Worm (Caenorhabditis elegans) whole organism, young adult: Measurements from ENCODE around the gene rfip-1.

ENCODE experiments used
- B0035.1 ChIP-seq: sonication (generic microtip); optimal IDR thresholded peaks from 2 replicates; lab custom pipeline; 2016; ENCODE audit warnings: missing genetic modification characterization, mild to moderate bottlenecking, missing compliant biosample characterization, missing genotype, missing genetic modification reagents
- B0336.3 ChIP-seq: fragments of 200-800 bp; sonication (Bioruptor generic); IDR thresholded peaks from 2 replicates; pipeline ENCODE4 v1.3.6; 2022; ENCODE audit warnings: missing genetic modification characterization, missing compliant biosample characterization
- C17E4.6 ChIP-seq: fragments of 200-800 bp; sonication (Bioruptor generic); IDR thresholded peaks from 2 replicates; pipeline ENCODE4 v1.3.6; 2022; ENCODE audit warnings: missing genetic modification reagents, missing genetic modification characterization, missing compliant biosample characterization
- F23B12.7 ChIP-seq: sonication (generic microtip); optimal IDR thresholded peaks from 2 replicates; lab custom pipeline; 2017; ENCODE audit warnings: missing genetic modification characterization, mild to moderate bottlenecking, missing compliant biosample characterization, antibody characterized with exemption, moderate library complexity; ENCODE audit not compliant: insufficient read depth
- F39B2.1 ChIP-seq: fragments of 200-800 bp; sonication (Bioruptor generic); IDR thresholded peaks from 2 replicates; pipeline ENCODE4 v1.3.6; 2022; ENCODE audit warnings: missing genetic modification reagents, missing genetic modification characterization, missing compliant biosample characterization
- F55B11.4 ChIP-seq: sonication (generic microtip); optimal IDR thresholded peaks from 2 replicates; lab custom pipeline; 2016; ENCODE audit warnings: missing compliant biosample characterization, missing genetic modification characterization, borderline replicate concordance; ENCODE audit not compliant: insufficient read depth
- K12H6.12 ChIP-seq: fragments of 200-800 bp; sonication (Bioruptor generic); optimal IDR thresholded peaks from 2 replicates; lab custom pipeline; 2018; ENCODE audit warnings: mild to moderate bottlenecking, missing genetic modification characterization, missing compliant biosample characterization
- T26A5.8 ChIP-seq: sonication (generic microtip); optimal IDR thresholded peaks from 2 replicates; lab custom pipeline; 2016; ENCODE audit warnings: missing genetic modification characterization, missing compliant biosample characterization
- Y53F4B.3 ChIP-seq: fragments of 200-800 bp; sonication (Bioruptor generic); IDR thresholded peaks from 2 replicates; pipeline ENCODE4 v1.3.6; 2022; ENCODE audit warnings: missing genetic modification reagents, missing genetic modification characterization, missing compliant biosample characterization
- Y67H2A.10 ChIP-seq: fragments of 200-800 bp; sonication (Bioruptor generic); conservative IDR thresholded peaks from 2 replicates; pipeline ENCODE4 v1.3.6; 2022; ENCODE audit warnings: missing genetic modification reagents, missing genetic modification characterization, missing compliant biosample characterization
- Y95B8A.8 ChIP-seq: fragments of 200-800 bp; sonication (Bioruptor generic); IDR thresholded peaks from 2 replicates; pipeline ENCODE4 v1.3.6; 2022; ENCODE audit warnings: missing genetic modification reagents, missing genetic modification characterization, missing compliant biosample characterization
- ZK185.1 ChIP-seq: sonication (generic microtip); optimal IDR thresholded peaks from 2 replicates; lab custom pipeline; 2016; ENCODE audit warnings: mild to moderate bottlenecking, missing genetic modification characterization, missing compliant biosample characterization; ENCODE audit not compliant: poor library complexity, severe bottlenecking
- aptf-2 ChIP-seq: fragments of 200-800 bp; sonication (Bioruptor generic); conservative IDR thresholded peaks from 2 replicates; pipeline ENCODE4 v1.3.6; 2022; ENCODE audit warnings: missing genetic modification reagents, missing genetic modification characterization, missing compliant biosample characterization
- atf-7 ChIP-seq: sonication (generic microtip); optimal IDR thresholded peaks from 2 replicates; lab custom pipeline; 2017; ENCODE audit warnings: mild to moderate bottlenecking, missing genetic modification characterization, missing compliant biosample characterization
- bed-2 ChIP-seq: fragments of 200-800 bp; sonication (Bioruptor generic); IDR thresholded peaks from 2 replicates; pipeline ENCODE4 v1.3.6; 2022; ENCODE audit warnings: missing genetic modification reagents, missing genetic modification characterization, missing compliant biosample characterization
- cebp-1 ChIP-seq, 2 experiments: fragments of 200-800 bp in 1 of 2; sonication (Bioruptor generic) in 1 of 2; sonication (generic microtip) in 1 of 2; IDR thresholded peaks in 1 of 2; optimal IDR thresholded peaks in 1 of 2; 2 replicates each; pipeline versions ENCODE4 v1.3.6 to Lab custom; 2017 to 2022; ENCODE audit warnings: missing compliant biosample characterization in 2 of 2, missing genetic modification characterization in 2 of 2, mild to moderate bottlenecking in 1 of 2, missing genetic modification reagents in 1 of 2, moderate library complexity in 1 of 2
- ceh-40 ChIP-seq: fragments of 200-800 bp; sonication (Bioruptor generic); IDR thresholded peaks from 2 replicates; pipeline ENCODE4 v1.3.6; 2022; ENCODE audit warnings: missing genetic modification characterization, missing compliant biosample characterization
- ceh-91 ChIP-seq: fragments of 200-800 bp; sonication (Bioruptor generic); IDR thresholded peaks from 2 replicates; pipeline ENCODE4 v1.3.6; 2022; ENCODE audit warnings: missing genetic modification reagents, missing genetic modification characterization, missing compliant biosample characterization
- chd-7 ChIP-seq: sonication (generic microtip); optimal IDR thresholded peaks from 2 replicates; lab custom pipeline; 2016; ENCODE audit warnings: mild to moderate bottlenecking, missing genetic modification characterization, moderate library complexity, missing compliant biosample characterization
- die-1 ChIP-seq: sonication (generic microtip); optimal IDR thresholded peaks from 2 replicates; lab custom pipeline; 2016; ENCODE audit warnings: missing genotype, mild to moderate bottlenecking, missing genetic modification characterization, missing compliant biosample characterization
- egl-44 ChIP-seq: fragments of 200-800 bp; sonication (Bioruptor generic); IDR thresholded peaks from 2 replicates; pipeline ENCODE4 v1.3.6; 2022; ENCODE audit warnings: missing genetic modification reagents, missing genetic modification characterization, missing compliant biosample characterization
- ets-4 ChIP-seq: fragments of 200-800 bp; sonication (Bioruptor generic); optimal IDR thresholded peaks from 2 replicates; lab custom pipeline; 2018; ENCODE audit warnings: mild to moderate bottlenecking, missing genetic modification characterization, missing compliant biosample characterization
- hlh-26 ChIP-seq: fragments of 200-800 bp; sonication (Bioruptor generic); conservative IDR thresholded peaks from 2 replicates; pipeline ENCODE4 v1.3.6; 2022; ENCODE audit warnings: missing genetic modification reagents, missing genetic modification characterization, missing compliant biosample characterization
- lag-1 ChIP-seq: fragments of 200-800 bp; sonication (Bioruptor generic); IDR thresholded peaks from 2 replicates; pipeline ENCODE4 v1.3.6; 2022; ENCODE audit warnings: missing genetic modification reagents, missing genetic modification characterization, missing compliant biosample characterization
- let-607 ChIP-seq, 2 experiments: fragments of 200-800 bp in 1 of 2; sonication (Bioruptor generic) in 1 of 2; sonication (generic microtip) in 1 of 2; optimal IDR thresholded peaks; 2 replicates each; lab custom pipeline; 2016 to 2018; ENCODE audit warnings: mild to moderate bottlenecking in 2 of 2, missing compliant biosample characterization in 2 of 2, missing genetic modification characterization in 2 of 2, moderate library complexity in 2 of 2, missing genotype in 1 of 2
- lin-35 ChIP-seq, 3 experiments: fragments of 150-350 bp in 2 of 3; sonication (generic microtip) in 1 of 3; optimal IDR thresholded peaks; 2 replicates each; lab custom pipeline; 2014 to 2018; ENCODE audit warnings: missing biosample characterization in 3 of 3, missing genetic modification characterization in 3 of 3, missing genetic modification reagents in 3 of 3
- lsl-1 ChIP-seq: fragments of 200-800 bp; sonication (Bioruptor generic); optimal IDR thresholded peaks from 2 replicates; lab custom pipeline; 2018; ENCODE audit warnings: mild to moderate bottlenecking, missing genetic modification characterization, moderate library complexity, missing compliant biosample characterization
- lsy-27 ChIP-seq: sonication (generic microtip); optimal IDR thresholded peaks from 2 replicates; lab custom pipeline; 2017; ENCODE audit warnings: missing genetic modification characterization, mild to moderate bottlenecking, missing compliant biosample characterization, antibody characterized with exemption, missing genotype, borderline replicate concordance; ENCODE audit not compliant: insufficient read depth
- mcd-1 ChIP-seq: fragments of 200-800 bp; sonication (Bioruptor generic); IDR thresholded peaks from 2 replicates; pipeline ENCODE4 v1.3.6; 2022; ENCODE audit warnings: missing genetic modification reagents, missing genetic modification characterization, missing compliant biosample characterization
- mes-4 ChIP-seq: sonication (generic microtip); optimal IDR thresholded peaks from 2 replicates; lab custom pipeline; 2016; ENCODE audit warnings: missing genotype, missing genetic modification characterization, missing compliant biosample characterization
- nfya-1 ChIP-seq: sonication (generic microtip); optimal IDR thresholded peaks from 2 replicates; lab custom pipeline; 2017; ENCODE audit warnings: antibody characterized with exemption, missing compliant biosample characterization, missing genetic modification characterization, borderline replicate concordance; ENCODE audit not compliant: insufficient read depth
- nhr-179 ChIP-seq: sonication (generic microtip); optimal IDR thresholded peaks from 2 replicates; lab custom pipeline; 2016; ENCODE audit warnings: mild to moderate bottlenecking, missing genetic modification characterization, missing compliant biosample characterization
- nhr-27 ChIP-seq: fragments of 200-800 bp; sonication (Bioruptor generic); optimal IDR thresholded peaks from 2 replicates; lab custom pipeline; 2018; ENCODE audit warnings: mild to moderate bottlenecking, missing genetic modification characterization, moderate library complexity, missing compliant biosample characterization
- repo-1 ChIP-seq: sonication (generic microtip); optimal IDR thresholded peaks from 2 replicates; lab custom pipeline; 2017; ENCODE audit warnings: mild to moderate bottlenecking, missing genetic modification characterization, missing compliant biosample characterization
- sea-2 ChIP-seq: fragments of 200-800 bp; sonication (Bioruptor generic); IDR thresholded peaks from 2 replicates; pipeline ENCODE4 v1.3.6; 2022; ENCODE audit warnings: missing genetic modification characterization, missing compliant biosample characterization
- snpc-3.4 ChIP-seq: sonication (generic microtip); optimal IDR thresholded peaks from 2 replicates; lab custom pipeline; 2017; ENCODE audit warnings: missing genetic modification characterization, mild to moderate bottlenecking, missing compliant biosample characterization, antibody characterized with exemption, moderate library complexity, missing genotype, missing genetic modification reagents
- somi-1 ChIP-seq: fragments of 200-800 bp; sonication (Bioruptor generic); optimal IDR thresholded peaks from 2 replicates; lab custom pipeline; 2018; ENCODE audit warnings: mild to moderate bottlenecking, missing genetic modification characterization, missing compliant biosample characterization
- sptf-2 ChIP-seq: fragments of 200-800 bp; sonication (Bioruptor generic); optimal IDR thresholded peaks from 2 replicates; lab custom pipeline; 2018; ENCODE audit warnings: mild to moderate bottlenecking, missing genetic modification characterization, missing compliant biosample characterization
- tbp1 ChIP-seq: fragments of 200-800 bp; sonication (Bioruptor generic); optimal IDR thresholded peaks from 2 replicates; lab custom pipeline; 2018; ENCODE audit warnings: mild to moderate bottlenecking, missing genetic modification characterization, missing compliant biosample characterization
- tlf-1 ChIP-seq: fragments of 200-800 bp; sonication (Bioruptor generic); optimal IDR thresholded peaks from 2 replicates; lab custom pipeline; 2018; ENCODE audit warnings: mild to moderate bottlenecking, missing genetic modification characterization, missing compliant biosample characterization
- xnd-1 ChIP-seq: sonication (generic microtip); optimal IDR thresholded peaks from 2 replicates; lab custom pipeline; 2016; ENCODE audit warnings: missing genotype, missing genetic modification reagents, missing genetic modification characterization, missing compliant biosample characterization
- zfh-2 ChIP-seq: fragments of 200-800 bp; sonication (Bioruptor generic); conservative IDR thresholded peaks from 2 replicates; pipeline ENCODE4 v1.3.6; 2022; ENCODE audit warnings: missing genetic modification reagents, missing genetic modification characterization, missing compliant biosample characterization
- ztf-18 ChIP-seq: sonication (generic microtip); optimal IDR thresholded peaks from 2 replicates; lab custom pipeline; 2016; ENCODE audit warnings: missing genotype, mild to moderate bottlenecking, missing genetic modification characterization, missing compliant biosample characterization
- ztf-25 ChIP-seq: fragments of 200-800 bp; sonication (Bioruptor generic); IDR thresholded peaks from 2 replicates; pipeline ENCODE4 v1.3.6; 2022; ENCODE audit warnings: missing genetic modification reagents, missing genetic modification characterization, missing compliant biosample characterization
- ztf-28 ChIP-seq: fragments of 200-800 bp; sonication (Bioruptor generic); IDR thresholded peaks from 2 replicates; pipeline ENCODE4 v1.3.6; 2022; ENCODE audit warnings: missing genetic modification reagents, missing genetic modification characterization, missing compliant biosample characterization
- ztf-3 ChIP-seq: fragments of 200-800 bp; sonication (Bioruptor generic); optimal IDR thresholded peaks from 2 replicates; lab custom pipeline; 2018; ENCODE audit warnings: mild to moderate bottlenecking, missing genetic modification characterization, missing compliant biosample characterization

rfip-1 gene

ce11 chrII:5933962-5934422 lies 49.6 kb downstream of the rfip-1 start:
- TF ChIP-seq F39B2.1 (GFP tag; lab: Robert Waterston, UW), result no peak
- TF ChIP-seq nfya-1 (tag; lab: Kevin White, UChicago), result no peak
- TF ChIP-seq nhr-27 (tag; lab: Kevin White, UChicago), result no peak
- TF ChIP-seq ztf-3 (GFP tag; lab: Kevin White, UChicago), result no peak
- TF ChIP-seq let-607 (tag; optimal IDR thresholded peaks at IDR 0.05; lab: Kevin White, UChicago), result no peak
- no peak for TF ChIP-seq cebp-1 (GFP tag; IDR thresholded peaks at IDR 0.05; lab: Robert Waterston, UW)
- TF ChIP-seq cebp-1 (tag; optimal IDR thresholded peaks at IDR 0.05; lab: Kevin White, UChicago), result peak; percentile 7
- TF ChIP-seq T26A5.8 (tag; lab: Kevin White, UChicago), result no peak
- TF ChIP-seq aptf-2 (GFP tag; lab: Robert Waterston, UW), result 0 out of 2 replicates have a peak, but pooled peaks have one; percentile 19

- TF ChIP-seq egl-44 (GFP tag; lab: Robert Waterston, UW) (peak; percentile 70; the same call in 1 of the 2 replicates), F39B2.1 (GFP tag; lab: Robert Waterston, UW) (no peak), snpc-3.4 (tag; lab: Kevin White, UChicago) (no peak), B0336.3 (GFP tag; lab: Robert Waterston, UW) (no peak), ceh-40 (no peak), tbp1 (GFP tag; lab: Kevin White, UChicago) (peak; percentile 17), F23B12.7 (tag; lab: Kevin White, UChicago) (no peak), nhr-179 (tag; lab: Kevin White, UChicago) (no peak), lsy-27 (tag; lab: Kevin White, UChicago) (no peak), bed-2 (GFP tag; lab: Robert Waterston, UW) (no peak), sea-2 (GFP tag; lab: Robert Waterston, UW) (no peak), B0035.1 (tag; lab: Kevin White, UChicago) (no peak), die-1 (no peak), Y95B8A.8 (GFP tag; lab: Robert Waterston, UW) (no peak), lsl-1 (no peak), atf-7 (tag; lab: Kevin White, UChicago) (peak; percentile 23), ztf-18 (tag; lab: Kevin White, UChicago) (no peak), C17E4.6 (GFP tag; lab: Robert Waterston, UW) (no peak), ztf-25 (GFP tag; lab: Robert Waterston, UW) (no peak), lag-1 (GFP tag; lab: Robert Waterston, UW) (no peak), mes-4 (no peak), ztf-28 (GFP tag; lab: Robert Waterston, UW) (no peak), ZK185.1 (tag; lab: Kevin White, UChicago) (no peak), lin-35 (GFP tag; optimal IDR thresholded peaks at IDR 0.05; lab: Kevin White, UChicago) (no peak), sptf-2 (GFP tag; lab: Kevin White, UChicago) (no peak), ets-4 (GFP tag; lab: Kevin White, UChicago) (peak; percentile 22), Y53F4B.3 (no peak), K12H6.12 (tag; lab: Kevin White, UChicago) (no peak), repo-1 (tag; lab: Kevin White, UChicago) (no peak), hlh-26 (GFP tag; lab: Robert Waterston, UW) (no peak), ceh-91 (GFP tag; lab: Robert Waterston, UW) (no peak), F55B11.4 (tag; lab: Kevin White, UChicago) (no peak), zfh-2 (GFP tag; lab: Robert Waterston, UW) (no peak), xnd-1 (no peak), chd-7 (tag; lab: Kevin White, UChicago) (peak; percentile 30), mcd-1 (GFP tag; lab: Robert Waterston, UW) (no peak), somi-1 (GFP tag; lab: Kevin White, UChicago) (no peak), Y67H2A.10 (no peak), tlf-1 (GFP tag; lab: Kevin White, UChicago) (peak; percentile 0)
Observed at ce11 chrII:5936009-5936408, 51.7 kb downstream of the rfip-1 start.
